Fruit fly (Drosophila melanogaster): ENCODE data around the gene CG5664.

Gene CG5664

DNA sequence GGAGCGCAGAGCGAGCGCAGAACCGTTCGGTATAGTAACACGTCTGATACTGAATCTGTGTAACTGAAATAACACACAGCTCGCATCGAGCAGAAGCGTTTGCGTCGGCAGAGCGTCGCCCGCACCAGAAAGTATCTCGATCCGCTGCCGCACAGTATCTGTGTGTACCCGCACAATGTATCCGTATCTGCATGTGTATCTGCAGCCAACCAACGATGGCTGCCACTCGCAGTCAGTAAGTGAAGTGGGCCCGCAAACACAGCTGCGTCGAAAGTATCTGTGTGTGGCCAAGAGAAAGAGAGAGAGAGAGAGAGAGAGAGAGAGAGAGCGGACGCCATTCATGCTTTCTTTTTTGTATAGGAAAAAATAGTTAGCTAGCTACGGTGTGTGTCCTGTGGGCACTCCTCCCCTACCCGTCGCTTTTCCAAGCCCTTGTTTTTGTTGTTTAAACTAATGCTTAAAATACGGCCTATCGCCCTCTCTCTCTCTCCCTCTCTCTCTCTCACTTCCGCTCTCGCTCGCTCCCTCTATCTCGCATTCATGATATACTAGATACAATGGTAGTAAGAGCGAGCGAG lies 35.4 kb upstream of the CG5664 start, which contains the start of gene croc (continued):
- peak; percentile 91 for TF ChIP-seq Adf1 (GFP tag; IDR thresholded peaks at IDR 0.05)
- TF ChIP-seq CG17385 (GFP tag; optimal IDR thresholded peaks at IDR 0.05) = peak; percentile 5
- TF ChIP-seq CG11085 (GFP tag; IDR thresholded peaks at IDR 0.05) = no peak
- TF ChIP-seq CG4617 (GFP tag; optimal IDR thresholded peaks at IDR 0.05; ENCODE audit: borderline replicate concordance) = no peak
- TF ChIP-seq yki (optimal IDR thresholded peaks at IDR 0.05) = peak; percentile 99
- TF ChIP-seq CG12769 (tag; optimal IDR thresholded peaks at IDR 0.05) = no peak
- 0 out of 2 replicates have a peak, but pooled peaks have one; percentile 27 for TF ChIP-seq CG32767 (GFP tag; IDR thresholded peaks at IDR 0.05)
- TF ChIP-seq da (GFP tag; optimal IDR thresholded peaks at IDR 0.05) = peak; percentile 63
- TF ChIP-seq vvl (GFP tag; IDR thresholded peaks at IDR 0.05) = 0 out of 2 replicates have a peak, but pooled peaks have one; percentile 49
- TF ChIP-seq grn (GFP tag; optimal IDR thresholded peaks at IDR 0.05) = peak; percentile 80
- no peak for TF ChIP-seq CG2199 (GFP tag; IDR thresholded peaks at IDR 0.05)
- TF ChIP-seq oc (tag; optimal IDR thresholded peaks at IDR 0.05) = peak; percentile 17
- TF ChIP-seq CG11398 (GFP tag; optimal IDR thresholded peaks at IDR 0.05) = peak; percentile 42
- no peak for TF ChIP-seq fd3F (GFP tag; optimal IDR thresholded peaks at IDR 0.05)
- TF ChIP-seq Trl (optimal IDR thresholded peaks at IDR 0.05) = peak; percentile 87 to 97
- peak; percentile 31 for TF ChIP-seq Trl (GFP tag; optimal IDR thresholded peaks at IDR 0.05)
- TF ChIP-seq crol (GFP tag; IDR thresholded peaks at IDR 0.05) = peak; percentile 63
- no peak for TF ChIP-seq gcm2 (GFP tag; optimal IDR thresholded peaks at IDR 0.05)
- no peak for TF ChIP-seq CG12659 (GFP tag; optimal IDR thresholded peaks at IDR 0.05)
- TF ChIP-seq Ets97D (GFP tag; optimal IDR thresholded peaks at IDR 0.05) = peak; percentile 40
- peak; percentile 66 for TF ChIP-seq phol (tag; optimal IDR thresholded peaks at IDR 0.05)
- TF ChIP-seq Hr39 (optimal IDR thresholded peaks at IDR 0.05) = peak; percentile 29
- no peak for TF ChIP-seq CG16779 (GFP tag; IDR thresholded peaks at IDR 0.05)
- TF ChIP-seq pho (GFP tag; optimal IDR thresholded peaks at IDR 0.05) = no peak

DNA sequence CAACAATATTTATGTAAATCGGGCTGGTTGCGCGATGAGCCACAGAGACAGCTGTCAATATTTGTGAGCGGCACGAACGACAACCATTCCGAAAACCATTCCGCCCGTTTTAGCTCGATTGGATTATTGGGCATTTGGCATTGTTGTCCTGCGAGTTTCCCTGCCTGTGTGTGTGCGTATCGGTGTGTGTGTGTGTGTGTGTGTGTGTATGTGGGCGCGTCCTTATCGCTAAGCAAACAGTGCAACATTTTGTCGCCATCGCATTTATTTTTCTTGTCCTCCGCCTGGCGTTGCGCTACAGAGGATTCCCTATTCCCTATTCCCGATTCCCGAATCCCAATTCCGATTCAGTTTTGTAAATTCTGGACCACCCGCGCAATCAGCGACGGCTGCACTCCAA lies 30.7 kb upstream of the CG5664 start:
- TF ChIP-seq Dip2 (GFP tag; IDR thresholded peaks at IDR 0.05) (no peak), CG9817 (tag; optimal IDR thresholded peaks at IDR 0.05) (no peak), Poxn (GFP tag; IDR thresholded peaks at IDR 0.05) (no peak), Ptx1 (GFP tag; IDR thresholded peaks at IDR 0.05) (no peak), CG8290 (GFP tag; optimal IDR thresholded peaks at IDR 0.05) (no peak), CG8290 (tag; optimal IDR thresholded peaks at IDR 0.05) (no peak), pnt (GFP tag; optimal IDR thresholded peaks at IDR 0.05) (no peak), grau (tag; optimal IDR thresholded peaks at IDR 0.05) (no peak), H15 (GFP tag; IDR thresholded peaks at IDR 0.05) (no peak), cg (GFP tag; optimal IDR thresholded peaks at IDR 0.05) (peak; percentile 36), CG14860 (GFP tag; IDR thresholded peaks at IDR 0.05; ENCODE audit: partially characterized antibody) (0 out of 3 replicates have a peak, but pooled peaks have one; percentile 19), D (optimal IDR thresholded peaks at IDR 0.05) (peak; percentile 62), D (GFP tag; optimal IDR thresholded peaks at IDR 0.05) (no peak), CG5245 (GFP tag; optimal IDR thresholded peaks at IDR 0.05) (no peak), Oaz (GFP tag; IDR thresholded peaks at IDR 0.05) (no peak), gce (GFP tag; IDR thresholded peaks at IDR 0.05) (no peak), sqz (GFP tag; optimal IDR thresholded peaks at IDR 0.05) (no peak), CG30431 (GFP tag; optimal IDR thresholded peaks at IDR 0.05) (no peak), BtbVII (GFP tag; optimal IDR thresholded peaks at IDR 0.05) (no peak), zfh1 (GFP tag; IDR thresholded peaks at IDR 0.05) (no peak), CG1529 (GFP tag; optimal IDR thresholded peaks at IDR 0.05) (no peak), Xbp1 (GFP tag; optimal IDR thresholded peaks at IDR 0.05) (no peak), onecut (GFP tag; IDR thresholded peaks at IDR 0.05) (no peak), Fer1 (GFP tag; optimal IDR thresholded peaks at IDR 0.05) (no peak), slbo (GFP tag; IDR thresholded peaks at IDR 0.05) (no peak), CG7556 (GFP tag; optimal IDR thresholded peaks at IDR 0.05) (no peak), Camta (GFP tag; optimal IDR thresholded peaks at IDR 0.05) (no peak), CG15479 (GFP tag; optimal IDR thresholded peaks at IDR 0.05) (peak; percentile 82)
